Fruit fly (Drosophila melanogaster): ENCODE data around the gene CG3106.

CG3106 gene

DNA sequence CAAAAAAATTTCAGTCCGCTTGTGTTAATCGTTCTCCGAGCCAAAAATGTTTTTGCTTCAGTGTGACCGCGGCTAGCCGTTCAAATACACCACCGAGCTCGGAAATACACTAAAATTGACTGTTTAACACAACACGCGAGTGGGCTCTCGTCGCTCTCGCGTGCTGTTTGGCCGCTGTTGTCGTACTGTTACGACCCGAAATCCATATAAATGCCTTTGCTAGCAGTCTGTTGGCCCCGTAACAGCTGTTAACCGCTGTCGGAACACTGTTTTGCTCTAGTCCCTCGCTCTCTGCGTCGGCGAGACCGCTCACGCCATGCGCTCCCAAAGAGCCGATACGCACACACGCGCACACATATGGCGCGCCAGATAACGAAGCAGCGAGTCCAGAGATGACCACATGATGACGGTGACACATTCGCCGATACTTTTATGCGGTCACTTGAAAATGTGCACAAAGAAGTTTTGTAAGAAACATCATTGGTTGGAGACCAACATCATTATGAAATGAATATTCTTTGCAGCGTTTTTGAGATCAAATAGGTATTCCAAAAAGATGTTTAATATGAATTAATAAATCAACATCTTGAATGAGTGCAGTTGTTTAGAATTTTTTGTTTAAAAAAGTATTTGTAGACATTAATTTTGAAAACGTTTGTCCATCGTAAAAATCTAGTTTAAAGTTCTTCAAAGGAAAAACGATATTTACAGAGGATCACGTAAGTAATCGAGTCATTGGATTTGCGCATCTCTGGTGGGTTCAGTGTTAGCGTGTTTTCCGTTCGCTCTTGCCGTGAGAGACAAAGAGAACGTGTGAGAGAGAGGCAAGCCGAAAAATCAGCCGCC lies 23.1 kb upstream of the CG3106 start (continued):
- TF ChIP-seq CG13894 (tag; optimal IDR thresholded peaks at IDR 0.05) = peak; percentile 27
- 0 out of 2 replicates have a peak, but pooled peaks have one; percentile 34 for TF ChIP-seq inv (GFP tag; IDR thresholded peaks at IDR 0.05; ENCODE audit: partially characterized antibody)
- TF ChIP-seq ap (GFP tag; IDR thresholded peaks at IDR 0.05) = no peak
- peak; percentile 80 for TF ChIP-seq B-H2 (GFP tag; optimal IDR thresholded peaks at IDR 0.05)
- TF ChIP-seq vnd (GFP tag; IDR thresholded peaks at IDR 0.05; ENCODE audit: partially characterized antibody) = peak; percentile 56; the same call in 2 of the 3 replicates
- TF ChIP-seq psq (GFP tag; optimal IDR thresholded peaks at IDR 0.05) = no peak
- TF ChIP-seq Hmx (GFP tag; optimal IDR thresholded peaks at IDR 0.05) = peak; percentile 52
- no peak for TF ChIP-seq CG13123 (GFP tag; optimal IDR thresholded peaks at IDR 0.05)
- no peak for TF ChIP-seq z (GFP tag; IDR thresholded peaks at IDR 0.05)
- no peak for TF ChIP-seq CG4360 (GFP tag; IDR thresholded peaks at IDR 0.05)
- TF ChIP-seq YL-1 (GFP tag; optimal IDR thresholded peaks at IDR 0.05) = no peak
- peak; percentile 17 for TF ChIP-seq D19B (GFP tag; optimal IDR thresholded peaks at IDR 0.05)
- peak; percentile 47 for TF ChIP-seq CG17359 (tag; optimal IDR thresholded peaks at IDR 0.05)
- TF ChIP-seq CG10321 (GFP tag; IDR thresholded peaks at IDR 0.05) = no peak; the same call in 1 of the 2 replicates
- TF ChIP-seq MTF-1 (GFP tag; optimal IDR thresholded peaks at IDR 0.05; ENCODE audit: borderline replicate concordance) = no peak
- TF ChIP-seq da (GFP tag; optimal IDR thresholded peaks at IDR 0.05) = peak; percentile 25
- no peak for TF ChIP-seq CG17328 (GFP tag; IDR thresholded peaks at IDR 0.05)
- TF ChIP-seq CG7963 (GFP tag; IDR thresholded peaks at IDR 0.05; ENCODE audit: partially characterized antibody) = peak; percentile 39; the same call in 1 of the 3 replicates
- no peak for TF ChIP-seq CrebB (tag; optimal IDR thresholded peaks at IDR 0.05)
- TF ChIP-seq Sry-β (GFP tag; optimal IDR thresholded peaks at IDR 0.05) = peak; percentile 95
- TF ChIP-seq dmrt11E (tag; optimal IDR thresholded peaks at IDR 0.05) = peak; percentile 55
- TF ChIP-seq HmgZ (tag; optimal IDR thresholded peaks at IDR 0.05) = peak; percentile 4
- no peak for TF ChIP-seq Optix (GFP tag; IDR thresholded peaks at IDR 0.05)
- 0 out of 2 replicates have a peak, but pooled peaks have one; percentile 28 for TF ChIP-seq CG4404 (GFP tag; IDR thresholded peaks at IDR 0.05)
- no peak for TF ChIP-seq zfh1 (GFP tag; IDR thresholded peaks at IDR 0.05)
- no peak for TF ChIP-seq Lhr (GFP tag; optimal IDR thresholded peaks at IDR 0.05)
- TF ChIP-seq CG32532 (GFP tag; IDR thresholded peaks at IDR 0.05) = peak; percentile 50; the same call in 1 of the 2 replicates
- TF ChIP-seq CG11247 (GFP tag; IDR thresholded peaks at IDR 0.05) = 0 out of 2 replicates have a peak, but pooled peaks have one; percentile 44
- peak; percentile 20 for TF ChIP-seq PHDP (tag; optimal IDR thresholded peaks at IDR 0.05)
- TF ChIP-seq CG11696 (GFP tag; IDR thresholded peaks at IDR 0.05) = no peak
- TF ChIP-seq CG7745 (tag; optimal IDR thresholded peaks at IDR 0.05) = no peak
- TF ChIP-seq so (GFP tag; IDR thresholded peaks at IDR 0.05) = no peak
- peak; percentile 48 for TF ChIP-seq Abd-B (GFP tag; optimal IDR thresholded peaks at IDR 0.05)
- TF ChIP-seq CG12659 (GFP tag; optimal IDR thresholded peaks at IDR 0.05) = peak; percentile 32
- peak; percentile 83 for TF ChIP-seq CG30403 (GFP tag; optimal IDR thresholded peaks at IDR 0.05)
- peak; percentile 57 to 64 for TF ChIP-seq dpn (GFP tag; optimal IDR thresholded peaks at IDR 0.05)
- no peak for TF ChIP-seq CG6813 (GFP tag; optimal IDR thresholded peaks at IDR 0.05)
- 0 out of 2 replicates have a peak, but pooled peaks have one; percentile 23 for TF ChIP-seq CG14441 (GFP tag; IDR thresholded peaks at IDR 0.05)
- peak; percentile 41 for TF ChIP-seq en (GFP tag; optimal IDR thresholded peaks at IDR 0.05)
- peak; percentile 58 for TF ChIP-seq CG11723 (GFP tag; optimal IDR thresholded peaks at IDR 0.05)
- TF ChIP-seq bsh (GFP tag; optimal IDR thresholded peaks at IDR 0.05) = peak in 1 of 2 experiments; percentile 44
- TF ChIP-seq Camta (GFP tag; optimal IDR thresholded peaks at IDR 0.05) = peak; percentile 58
- TF ChIP-seq CG6683 (GFP tag; optimal IDR thresholded peaks at IDR 0.05) = peak; percentile 29
- TF ChIP-seq Pdp1 (GFP tag; optimal IDR thresholded peaks at IDR 0.05) = peak; percentile 68 to 78
- peak; percentile 68 for TF ChIP-seq CG11504 (tag; optimal IDR thresholded peaks at IDR 0.05)
- TF ChIP-seq GATAe (GFP tag; conservative IDR thresholded peaks at IDR 0.05) = peak; percentile 31; the same call in 1 of the 2 replicates
- no peak for TF ChIP-seq CG12071 (GFP tag; optimal IDR thresholded peaks at IDR 0.05)
